Worm (Caenorhabditis elegans) whole organism, early embryonic: Measurements from ENCODE around the gene C32B5.18.
"Not testable (repeated sequence)": the region's sequence is repeated elsewhere in the genome, so short reads cannot be mapped to it uniquely, and the experiment has no call there.

ENCODE experiments used
- B0310.2 ChIP-seq: sonication (generic microtip); optimal IDR thresholded peaks from 2 replicates; lab custom pipeline; 2016; ENCODE audit warnings: mild to moderate bottlenecking, missing genetic modification characterization, missing compliant biosample characterization
- F13C5.2 ChIP-seq: sonication (generic microtip); optimal IDR thresholded peaks from 2 replicates; lab custom pipeline; 2017; ENCODE audit warnings: mild to moderate bottlenecking, missing genetic modification characterization, inconsistent platforms, missing compliant biosample characterization
- aly-1 ChIP-seq: sonication (generic microtip); optimal IDR thresholded peaks from 2 replicates; lab custom pipeline; 2016; ENCODE audit warnings: missing genetic modification characterization, missing compliant biosample characterization
- ama-1 ChIP-seq: fragments of 150-350 bp; optimal IDR thresholded peaks from 2 replicates; lab custom pipeline; 2014
- ceh-13 ChIP-seq: fragments of 200-800 bp; sonication (Bioruptor generic); optimal IDR thresholded peaks from 2 replicates; lab custom pipeline; 2018; ENCODE audit warnings: mild to moderate bottlenecking, missing genetic modification characterization, missing compliant biosample characterization
- ceh-36 ChIP-seq: sonication (generic microtip); optimal IDR thresholded peaks from 2 replicates; lab custom pipeline; 2016; ENCODE audit warnings: missing genetic modification characterization, inconsistent platforms, missing compliant biosample characterization
- ets-7 ChIP-seq: sonication (generic microtip); optimal IDR thresholded peaks from 2 replicates; lab custom pipeline; 2016; ENCODE audit warnings: missing genotype, missing genetic modification characterization, missing compliant biosample characterization
- flt-1 ChIP-seq: fragments of 200-800 bp; sonication (Bioruptor generic); IDR thresholded peaks from 2 replicates; pipeline ENCODE4 v1.3.6; 2022; ENCODE audit warnings: missing genetic modification characterization, missing compliant biosample characterization
- hmbx-1 ChIP-seq: sonication (generic microtip); optimal IDR thresholded peaks from 2 replicates; lab custom pipeline; 2016; ENCODE audit warnings: mild to moderate bottlenecking, missing genetic modification characterization, missing compliant biosample characterization
- hmg-4 ChIP-seq: fragments of 200-800 bp; sonication (Bioruptor generic); optimal IDR thresholded peaks from 2 replicates; lab custom pipeline; 2018; ENCODE audit warnings: mild to moderate bottlenecking, missing genetic modification characterization, missing compliant biosample characterization
- hnd-1 ChIP-seq: sonication (generic microtip); optimal IDR thresholded peaks from 2 replicates; lab custom pipeline; 2016; ENCODE audit warnings: missing genetic modification characterization, missing compliant biosample characterization
- pes-1 ChIP-seq: fragments of 200-800 bp; sonication (Bioruptor generic); IDR thresholded peaks from 2 replicates; pipeline ENCODE4 v1.3.6; 2022; ENCODE audit warnings: missing genetic modification reagents, missing genetic modification characterization, missing compliant biosample characterization
- scrt-1 ChIP-seq: fragments of 200-800 bp; sonication (Bioruptor generic); IDR thresholded peaks from 2 replicates; pipeline ENCODE4 v1.3.6; 2022; ENCODE audit warnings: missing genetic modification characterization, missing compliant biosample characterization
- sea-1 ChIP-seq: fragments of 200-800 bp; sonication (Bioruptor generic); conservative IDR thresholded peaks from 2 replicates; pipeline ENCODE4 v1.3.6; 2022; ENCODE audit warnings: missing genetic modification characterization, missing compliant biosample characterization
- tbx-11 ChIP-seq: fragments of 200-800 bp; sonication (Bioruptor generic); IDR thresholded peaks from 2 replicates; pipeline ENCODE4 v1.3.6; 2022; ENCODE audit warnings: missing genetic modification characterization, missing compliant biosample characterization
- tbx-37 ChIP-seq: fragments of 200-800 bp; sonication (Bioruptor generic); conservative IDR thresholded peaks from 2 replicates; pipeline ENCODE4 v1.3.6; 2022; ENCODE audit warnings: missing genetic modification reagents, missing genetic modification characterization, missing compliant biosample characterization
- tra-4 ChIP-seq: sonication (generic microtip); optimal IDR thresholded peaks from 2 replicates; lab custom pipeline; 2017; ENCODE audit warnings: missing genetic modification characterization, missing compliant biosample characterization

The C32B5.18 gene

ce11 chrII:968106-968505 lies 7.8 kb downstream of the C32B5.18 start, which contains the start of gene C32B5.6:
TSS of gene C32B5.6 (plus strand) at chrII:968406.
- TF ChIP-seq F13C5.2 (tag; lab: Kevin White, UChicago); B0310.2 (tag; lab: Kevin White, UChicago); ama-1 (lab: Kevin White, UChicago): not testable (repeated sequence)

ce11 chrII:972850-973249 lies 12.5 kb downstream of the C32B5.18 start, which contains the start of gene C32B5.15:
TSS of gene C32B5.15 (minus strand) at chrII:972950.
- TF ChIP-seq ceh-13 (GFP tag; lab: Kevin White, UChicago) (no peak), scrt-1 (no peak), hmbx-1 (no peak), F13C5.2 (tag; lab: Kevin White, UChicago) (no peak), pes-1 (GFP tag; lab: Robert Waterston, UW) (no peak), tra-4 (tag; lab: Kevin White, UChicago) (no peak), tbx-11 (GFP tag; lab: Robert Waterston, UW) (no peak), B0310.2 (tag; lab: Kevin White, UChicago) (no peak), tbx-37 (no peak), sea-1 (no peak), ceh-36 (tag; lab: Kevin White, UChicago) (no peak), hmg-4 (GFP tag; lab: Kevin White, UChicago) (no peak), hnd-1 (tag; lab: Kevin White, UChicago) (no peak), ets-7 (tag; lab: Kevin White, UChicago) (no peak), flt-1 (GFP tag; lab: Robert Waterston, UW) (no peak), ama-1 (lab: Kevin White, UChicago) (no peak)

DNA sequence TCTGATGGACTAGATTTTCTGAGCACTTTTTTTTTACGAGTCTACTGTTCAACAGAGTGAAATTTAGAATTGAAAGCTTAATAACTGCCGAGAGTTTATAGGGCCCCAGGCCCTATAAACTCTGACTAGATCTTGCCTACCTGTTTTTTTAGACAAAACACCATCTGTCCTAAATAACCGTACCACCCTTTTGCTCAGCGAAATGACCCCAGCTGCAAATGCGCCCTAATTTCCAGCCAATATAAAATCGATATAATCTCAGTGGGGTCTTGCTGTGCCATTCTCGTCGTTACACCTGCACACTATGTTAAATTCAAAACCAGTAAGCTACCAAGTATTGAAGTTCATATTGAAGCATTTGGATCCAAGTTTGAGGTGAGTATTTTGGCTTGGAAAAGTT lies 13.7 kb downstream of the C32B5.18 start, which contains the start of gene fbxc-14:
Gene fbxc-14, plus strand, starts transcription at position 301 of the 400 bp plus-strand sequence.
- no peak for TF ChIP-seq sea-1
- no peak for TF ChIP-seq hmbx-1
- TF ChIP-seq scrt-1, result no peak
- TF ChIP-seq hnd-1 (tag; lab: Kevin White, UChicago), result no peak
- no peak for TF ChIP-seq tra-4 (tag; lab: Kevin White, UChicago)
- TF ChIP-seq ama-1 (lab: Kevin White, UChicago), result no peak
- no peak for TF ChIP-seq pes-1 (GFP tag; lab: Robert Waterston, UW)
- no peak for TF ChIP-seq F13C5.2 (tag; lab: Kevin White, UChicago)
- no peak for TF ChIP-seq aly-1 (tag; lab: Kevin White, UChicago)
- TF ChIP-seq tbx-11 (GFP tag; lab: Robert Waterston, UW), result no peak
- TF ChIP-seq flt-1 (GFP tag; lab: Robert Waterston, UW), result no peak
- no peak for TF ChIP-seq tbx-37
- TF ChIP-seq ceh-36 (tag; lab: Kevin White, UChicago), result no peak
- no peak for TF ChIP-seq B0310.2 (tag; lab: Kevin White, UChicago)
- TF ChIP-seq ets-7 (tag; lab: Kevin White, UChicago), result no peak

- TF ChIP-seq B0310.2 (tag; lab: Kevin White, UChicago), result no peak
- TF ChIP-seq ets-7 (tag; lab: Kevin White, UChicago), result no peak
- TF ChIP-seq pes-1 (GFP tag; lab: Robert Waterston, UW), result no peak
- no peak for TF ChIP-seq tbx-37
- TF ChIP-seq scrt-1, result no peak
- no peak for TF ChIP-seq hmbx-1
- TF ChIP-seq sea-1, result no peak
- no peak for TF ChIP-seq hmg-4 (GFP tag; lab: Kevin White, UChicago)
- TF ChIP-seq tbx-11 (GFP tag; lab: Robert Waterston, UW), result no peak
- TF ChIP-seq flt-1 (GFP tag; lab: Robert Waterston, UW), result no peak
- TF ChIP-seq ama-1 (lab: Kevin White, UChicago), result no peak
- TF ChIP-seq tra-4 (tag; lab: Kevin White, UChicago), result no peak
- no peak for TF ChIP-seq F13C5.2 (tag; lab: Kevin White, UChicago)
- no peak for TF ChIP-seq ceh-13 (GFP tag; lab: Kevin White, UChicago)
- no peak for TF ChIP-seq aly-1 (tag; lab: Kevin White, UChicago)
- TF ChIP-seq hnd-1 (tag; lab: Kevin White, UChicago), result no peak
- TF ChIP-seq ceh-36 (tag; lab: Kevin White, UChicago), result no peak
Measured at ce11 chrII:979135-979534, 18.8 kb downstream of the C32B5.18 start, which contains the start of the genes fbxc-17 and fbxc-15. TSS of gene fbxc-17 (minus strand) at chrII:979235. TSS of gene fbxc-15 (plus strand) at chrII:979423.

DNA sequence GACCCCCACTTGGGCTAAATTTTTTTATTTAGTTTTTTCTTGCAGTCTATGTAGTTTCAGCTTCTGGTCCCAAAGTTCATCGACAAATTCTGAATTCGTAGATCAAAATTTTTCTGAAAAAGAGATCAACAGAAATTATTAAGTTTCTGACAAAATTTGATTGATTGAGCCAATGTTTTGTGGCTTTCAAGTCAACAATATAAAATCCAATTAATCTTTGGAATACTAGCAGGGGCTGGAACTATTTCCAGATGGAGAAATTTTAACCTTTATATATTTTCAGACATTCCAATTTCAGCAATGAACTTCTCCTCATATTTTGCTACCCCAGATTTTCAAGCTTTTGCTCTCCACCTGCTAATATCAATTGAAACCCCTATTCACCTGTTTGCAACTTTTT lies 22.5 kb downstream of the C32B5.18 start, which contains the start of gene srh-274:
Gene srh-274, plus strand, starts transcription at position 301 of the 400 bp plus-strand sequence.
- TF ChIP-seq F13C5.2 (tag; lab: Kevin White, UChicago), result no peak
- TF ChIP-seq tbx-11 (GFP tag; lab: Robert Waterston, UW), result no peak
- no peak for TF ChIP-seq sea-1
- no peak for TF ChIP-seq flt-1 (GFP tag; lab: Robert Waterston, UW)
- TF ChIP-seq tbx-37, result no peak
- no peak for TF ChIP-seq pes-1 (GFP tag; lab: Robert Waterston, UW)
- no peak for TF ChIP-seq ceh-13 (GFP tag; lab: Kevin White, UChicago)
- TF ChIP-seq ama-1 (lab: Kevin White, UChicago), result no peak

- TF ChIP-seq flt-1 (GFP tag; lab: Robert Waterston, UW); ets-7 (tag; lab: Kevin White, UChicago); hmbx-1: not testable (repeated sequence)
Measured at ce11 chrII:985703-986102, 25.4 kb downstream of the C32B5.18 start, which contains the start of gene fbxc-40. TSS of gene fbxc-40 (plus strand) at chrII:986003.

- TF ChIP-seq sea-1, result no peak
- no peak for TF ChIP-seq ceh-36 (tag; lab: Kevin White, UChicago)
- TF ChIP-seq tbx-11 (GFP tag; lab: Robert Waterston, UW), result no peak
- TF ChIP-seq aly-1 (tag; lab: Kevin White, UChicago), result no peak
- no peak for TF ChIP-seq hmg-4 (GFP tag; lab: Kevin White, UChicago)
- TF ChIP-seq hnd-1 (tag; lab: Kevin White, UChicago), result no peak
- TF ChIP-seq flt-1 (GFP tag; lab: Robert Waterston, UW), result no peak
- TF ChIP-seq F13C5.2 (tag; lab: Kevin White, UChicago), result no peak
- TF ChIP-seq ama-1 (lab: Kevin White, UChicago), result no peak
- TF ChIP-seq pes-1 (GFP tag; lab: Robert Waterston, UW), result no peak
- TF ChIP-seq ceh-13 (GFP tag; lab: Kevin White, UChicago), result no peak
- no peak for TF ChIP-seq tra-4 (tag; lab: Kevin White, UChicago)
- TF ChIP-seq B0310.2 (tag; lab: Kevin White, UChicago), result no peak
- no peak for TF ChIP-seq scrt-1
- TF ChIP-seq tbx-37, result no peak
- no peak for TF ChIP-seq ets-7 (tag; lab: Kevin White, UChicago)
- no peak for TF ChIP-seq hmbx-1
Measured at ce11 chrII:988437-988836, 28.1 kb downstream of the C32B5.18 start, which contains the start of gene fbxc-39. TSS of gene fbxc-39 (plus strand) at chrII:988737.
